Fruit fly (Drosophila melanogaster): ENCODE results near the gene CG15822.

DNA sequence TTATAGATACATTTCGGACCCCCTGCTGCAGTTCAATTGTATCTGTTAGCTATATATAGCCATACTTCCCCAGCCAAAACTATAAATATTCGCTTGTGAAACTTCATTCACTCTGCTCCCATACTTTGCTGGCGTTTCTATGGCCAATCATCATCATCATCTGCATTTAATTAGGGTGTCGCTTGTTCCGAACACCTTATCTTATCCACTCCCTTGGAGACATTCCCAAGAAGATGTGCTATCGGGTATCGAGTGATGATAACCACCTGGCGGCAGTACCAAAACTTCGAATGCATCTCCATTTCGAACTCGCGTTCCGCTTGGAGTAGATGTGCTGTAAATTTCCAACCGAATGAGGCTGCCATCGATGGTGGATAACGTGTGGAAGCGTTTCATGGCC, 22.0 kb upstream of the CG15822 start, which contains the start of gene CG13810:
- TF ChIP-seq insv (optimal IDR thresholded peaks at IDR 0.05) (no peak), ttk (optimal IDR thresholded peaks at IDR 0.05) (no peak)
